Fruit fly (Drosophila melanogaster): Measurements from ENCODE around the gene Mcm7.

The Mcm7 gene

DNA sequence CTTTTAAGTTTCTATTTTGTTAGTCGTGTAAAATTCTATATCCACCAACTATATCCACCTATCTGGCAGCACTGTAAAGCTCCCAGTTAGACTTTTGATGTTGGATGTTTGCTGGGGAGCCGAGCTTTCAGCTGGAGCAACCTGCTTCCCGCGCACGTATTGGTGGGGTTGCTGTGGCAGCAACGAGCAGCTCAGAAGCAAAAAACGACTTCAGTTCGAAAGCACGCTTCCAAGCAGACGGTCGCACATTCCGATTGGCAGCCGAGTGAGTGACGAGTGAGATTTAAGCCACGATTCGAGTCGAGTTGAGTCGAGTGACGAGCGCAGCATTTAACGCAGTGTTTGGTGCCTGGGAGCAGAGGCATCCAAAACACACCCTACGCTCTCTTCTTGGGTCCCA lies 20.9 kb downstream of the Mcm7 start, which contains the start of the genes Tsp66E and mfr (continued):
- TF ChIP-seq CG1024 (GFP tag; IDR thresholded peaks at IDR 0.05) (0 out of 2 replicates have a peak, but pooled peaks have one; percentile 24), E2f2 (GFP tag; IDR thresholded peaks at IDR 0.05) (no peak), CG12071 (GFP tag; optimal IDR thresholded peaks at IDR 0.05) (peak; percentile 56), so (GFP tag; IDR thresholded peaks at IDR 0.05) (peak; percentile 30; the same call in 1 of the 3 replicates), slou (GFP tag; optimal IDR thresholded peaks at IDR 0.05) (no peak), Doc2 (GFP tag; IDR thresholded peaks at IDR 0.05) (no peak), H15 (GFP tag; IDR thresholded peaks at IDR 0.05) (no peak), CG8944 (GFP tag; optimal IDR thresholded peaks at IDR 0.05) (no peak), CG5953 (GFP tag; IDR thresholded peaks at IDR 0.05) (no peak), CG15601 (tag; optimal IDR thresholded peaks at IDR 0.05) (no peak), Spps (tag; optimal IDR thresholded peaks at IDR 0.05) (no peak), pan (optimal IDR thresholded peaks at IDR 0.05) (no peak), pan (GFP tag; optimal IDR thresholded peaks at IDR 0.05 in 1 of 2, IDR thresholded peaks at IDR 0.05 in 1 of 2) (peak in 1 of 2 experiments; percentile 31), Asciz (GFP tag; optimal IDR thresholded peaks at IDR 0.05) (no peak), Doc3 (GFP tag; IDR thresholded peaks at IDR 0.05; ENCODE audit: partially characterized antibody) (no peak), CG14050 (GFP tag; IDR thresholded peaks at IDR 0.05) (no peak), CG34224 (GFP tag; IDR thresholded peaks at IDR 0.05; ENCODE audit: partially characterized antibody) (no peak), Ptx1 (GFP tag; IDR thresholded peaks at IDR 0.05) (no peak), CG2199 (GFP tag; IDR thresholded peaks at IDR 0.05) (no peak), Mrtf (GFP tag; IDR thresholded peaks at IDR 0.05) (no peak), mam (GFP tag; optimal IDR thresholded peaks at IDR 0.05) (no peak), tup (GFP tag; optimal IDR thresholded peaks at IDR 0.05) (no peak), NC2α (GFP tag; optimal IDR thresholded peaks at IDR 0.05) (no peak), dati (GFP tag; IDR thresholded peaks at IDR 0.05) (no peak), CG10147 (GFP tag; optimal IDR thresholded peaks at IDR 0.05) (no peak), CG11247 (GFP tag; IDR thresholded peaks at IDR 0.05) (no peak), z (GFP tag; IDR thresholded peaks at IDR 0.05) (peak; percentile 89), Lpt (GFP tag; optimal IDR thresholded peaks at IDR 0.05) (no peak), CG6854 (GFP tag; optimal IDR thresholded peaks at IDR 0.05) (peak; percentile 39), abd-A (tag; optimal IDR thresholded peaks at IDR 0.05) (no peak), trh (GFP tag; optimal IDR thresholded peaks at IDR 0.05) (no peak), sug (tag; optimal IDR thresholded peaks at IDR 0.05) (no peak), CG30403 (GFP tag; optimal IDR thresholded peaks at IDR 0.05) (no peak), bsh (GFP tag; optimal IDR thresholded peaks at IDR 0.05) (no peak), caup (GFP tag; optimal IDR thresholded peaks at IDR 0.05; ENCODE audit: severe bottlenecking) (peak; percentile 24), Hmr (GFP tag; optimal IDR thresholded peaks at IDR 0.05) (peak; percentile 31), Optix (GFP tag; IDR thresholded peaks at IDR 0.05) (no peak), slp2 (GFP tag; optimal IDR thresholded peaks at IDR 0.05) (no peak), Awh (GFP tag; IDR thresholded peaks at IDR 0.05) (no peak), BtbVII (GFP tag; optimal IDR thresholded peaks at IDR 0.05) (no peak), CG6654 (GFP tag; optimal IDR thresholded peaks at IDR 0.05) (no peak), TFAM (GFP tag; optimal IDR thresholded peaks at IDR 0.05) (no peak), cas (GFP tag; IDR thresholded peaks at IDR 0.05) (peak; percentile 9; the same call in 1 of the 2 replicates), CG6175 (GFP tag; IDR thresholded peaks at IDR 0.05) (peak; percentile 99), CG2129 (GFP tag; IDR thresholded peaks at IDR 0.05; ENCODE audit: partially characterized antibody) (no peak), CG12155 (GFP tag; optimal IDR thresholded peaks at IDR 0.05) (no peak), Dp (GFP tag; optimal IDR thresholded peaks at IDR 0.05) (peak; percentile 3), CG14014 (GFP tag; IDR thresholded peaks at IDR 0.05) (0 out of 2 replicates have a peak, but pooled peaks have one; percentile 38), CG10274 (GFP tag; optimal IDR thresholded peaks at IDR 0.05) (no peak), gro (GFP tag; optimal IDR thresholded peaks at IDR 0.05) (no peak), ftz-f1 (GFP tag; optimal IDR thresholded peaks at IDR 0.05) (peak; percentile 20), knrl (GFP tag; IDR thresholded peaks at IDR 0.05; ENCODE audit: partially characterized antibody) (no peak; the same call in 2 of the 3 replicates)
